Worm (Caenorhabditis elegans) whole organism, late embryonic: ENCODE data around the gene C04G2.5.

Experiments used
- C08G9.2 ChIP-seq: sonication (generic microtip); optimal IDR thresholded peaks from 2 replicates; lab custom pipeline; 2016; ENCODE audit warnings: mild to moderate bottlenecking, missing genetic modification characterization, moderate library complexity, missing compliant biosample characterization
- K02D7.2 ChIP-seq: sonication (generic microtip); optimal IDR thresholded peaks from 2 replicates; lab custom pipeline; 2017; ENCODE audit warnings: mild to moderate bottlenecking, missing genetic modification characterization, missing compliant biosample characterization
- K09A11.1 ChIP-seq: sonication (generic microtip); optimal IDR thresholded peaks from 2 replicates; lab custom pipeline; 2017; ENCODE audit warnings: antibody characterized with exemption, mild to moderate bottlenecking, missing genetic modification characterization, missing compliant biosample characterization; ENCODE audit not compliant: insufficient read depth
- ama-1 ChIP-seq: fragments of 150-350 bp; optimal IDR thresholded peaks from 2 replicates; lab custom pipeline; 2014
- ceh-14 ChIP-seq: sonication (generic microtip); optimal IDR thresholded peaks from 2 replicates; lab custom pipeline; 2016; ENCODE audit warnings: missing genotype, missing genetic modification characterization, missing compliant biosample characterization
- ceh-18 ChIP-seq: sonication (generic microtip); optimal IDR thresholded peaks from 2 replicates; lab custom pipeline; 2016; ENCODE audit warnings: missing genetic modification characterization, missing compliant biosample characterization
- ceh-19 ChIP-seq: fragments of 200-800 bp; sonication (Bioruptor generic); optimal IDR thresholded peaks from 2 replicates; lab custom pipeline; 2018; ENCODE audit warnings: mild to moderate bottlenecking, missing genetic modification characterization, missing compliant biosample characterization
- ceh-24 ChIP-seq: sonication (generic microtip); optimal IDR thresholded peaks from 2 replicates; lab custom pipeline; 2016; ENCODE audit warnings: mild to moderate bottlenecking, missing genetic modification characterization, missing compliant biosample characterization
- ceh-30 ChIP-seq: fragments of 150-350 bp; optimal IDR thresholded peaks from 2 replicates; lab custom pipeline; 2014; ENCODE audit warnings: missing biosample characterization, missing genetic modification characterization
- ceh-31 ChIP-seq: sonication (generic microtip); optimal IDR thresholded peaks from 2 replicates; lab custom pipeline; 2016; ENCODE audit warnings: missing genetic modification characterization, missing compliant biosample characterization
- ceh-34 ChIP-seq: sonication (generic microtip); optimal IDR thresholded peaks from 2 replicates; lab custom pipeline; 2016; ENCODE audit warnings: mild to moderate bottlenecking, missing genetic modification characterization, missing compliant biosample characterization
- ceh-48 ChIP-seq: sonication (generic microtip); optimal IDR thresholded peaks from 2 replicates; lab custom pipeline; 2016; ENCODE audit warnings: missing genetic modification characterization, inconsistent platforms, missing compliant biosample characterization
- elt-2 ChIP-seq: sonication (generic microtip); optimal IDR thresholded peaks from 2 replicates; lab custom pipeline; 2016; ENCODE audit warnings: missing genetic modification reagents, missing genetic modification characterization, missing compliant biosample characterization
- fkh-10 ChIP-seq: fragments of 150-350 bp; optimal IDR thresholded peaks from 2 replicates; lab custom pipeline; 2014; ENCODE audit warnings: missing biosample characterization, missing genetic modification reagents, missing genetic modification characterization
- fkh-6 ChIP-seq: sonication (generic microtip); optimal IDR thresholded peaks from 2 replicates; lab custom pipeline; 2016; ENCODE audit warnings: missing genetic modification characterization, missing compliant biosample characterization
- hlh-13 ChIP-seq: fragments of 200-800 bp; sonication (Bioruptor generic); optimal IDR thresholded peaks from 2 replicates; lab custom pipeline; 2018; ENCODE audit warnings: mild to moderate bottlenecking, missing genetic modification characterization, missing compliant biosample characterization
- hlh-15 ChIP-seq: sonication (generic microtip); optimal IDR thresholded peaks from 2 replicates; lab custom pipeline; 2016; ENCODE audit warnings: missing genetic modification characterization, missing compliant biosample characterization
- hlh-30 ChIP-seq: sonication (generic microtip); optimal IDR thresholded peaks from 2 replicates; lab custom pipeline; 2017; ENCODE audit warnings: antibody characterized with exemption, missing genetic modification characterization, missing compliant biosample characterization; ENCODE audit not compliant: insufficient read depth
- hlh-8 ChIP-seq: sonication (generic microtip); optimal IDR thresholded peaks from 2 replicates; lab custom pipeline; 2016; ENCODE audit warnings: missing genotype, missing genetic modification characterization, missing compliant biosample characterization
- lim-6 ChIP-seq: sonication (generic microtip); optimal IDR thresholded peaks from 2 replicates; lab custom pipeline; 2016; ENCODE audit warnings: missing genetic modification characterization, missing compliant biosample characterization
- madf-2 ChIP-seq: sonication (generic microtip); optimal IDR thresholded peaks from 2 replicates; lab custom pipeline; 2017; ENCODE audit warnings: missing genetic modification characterization, missing compliant biosample characterization
- mec-3 ChIP-seq: sonication (generic microtip); optimal IDR thresholded peaks from 2 replicates; lab custom pipeline; 2016; ENCODE audit warnings: borderline replicate concordance, missing genetic modification characterization, missing compliant biosample characterization
- npax-4 ChIP-seq: sonication (generic microtip); optimal IDR thresholded peaks from 2 replicates; lab custom pipeline; 2016; ENCODE audit warnings: missing genetic modification characterization, missing compliant biosample characterization
- odd-2 ChIP-seq: sonication (generic microtip); optimal IDR thresholded peaks from 2 replicates; lab custom pipeline; 2017; ENCODE audit warnings: antibody characterized with exemption, mild to moderate bottlenecking, missing genetic modification characterization, missing compliant biosample characterization
- pag-3 ChIP-seq: sonication (generic microtip); optimal IDR thresholded peaks from 2 replicates; lab custom pipeline; 2016; ENCODE audit warnings: missing compliant biosample characterization, missing genetic modification characterization, borderline replicate concordance
- pax-1 ChIP-seq: fragments of 150-350 bp; optimal IDR thresholded peaks from 2 replicates; lab custom pipeline; 2014; ENCODE audit warnings: missing biosample characterization, missing genetic modification characterization
- pha-2 ChIP-seq: sonication (generic microtip); optimal IDR thresholded peaks from 2 replicates; lab custom pipeline; 2017; ENCODE audit warnings: mild to moderate bottlenecking, missing genetic modification characterization, missing compliant biosample characterization
- ref-2 ChIP-seq: sonication (generic microtip); optimal IDR thresholded peaks from 2 replicates; lab custom pipeline; 2016; ENCODE audit warnings: missing genetic modification characterization, missing compliant biosample characterization
- sox-2 ChIP-seq: fragments of 200-800 bp; sonication (Bioruptor generic); IDR thresholded peaks from 2 replicates; pipeline ENCODE4 v1.3.6; 2022; ENCODE audit warnings: missing genetic modification reagents, missing genetic modification characterization, missing compliant biosample characterization
- sox-4 ChIP-seq: sonication (generic microtip); optimal IDR thresholded peaks from 2 replicates; lab custom pipeline; 2017; ENCODE audit warnings: mild to moderate bottlenecking, missing genetic modification characterization, inconsistent platforms, missing compliant biosample characterization
- syd-9 ChIP-seq: sonication (generic microtip); optimal IDR thresholded peaks from 2 replicates; lab custom pipeline; 2016; ENCODE audit warnings: mild to moderate bottlenecking, missing genetic modification characterization, moderate library complexity, missing compliant biosample characterization
- tbx-2 ChIP-seq: sonication (generic microtip); optimal IDR thresholded peaks from 2 replicates; lab custom pipeline; 2016; ENCODE audit warnings: missing genetic modification characterization, missing compliant biosample characterization
- ttx-3 ChIP-seq: sonication (generic microtip); optimal IDR thresholded peaks from 2 replicates; lab custom pipeline; 2016; ENCODE audit warnings: missing genetic modification reagents, missing genetic modification characterization, missing compliant biosample characterization
- unc-3 ChIP-seq, 2 experiments: fragments of 200-800 bp in 1 of 2; sonication (Bioruptor generic) in 1 of 2; sonication (generic microtip) in 1 of 2; conservative IDR thresholded peaks in 1 of 2; optimal IDR thresholded peaks in 1 of 2; 2 replicates each; pipeline versions ENCODE4 v1.3.6 to Lab custom; 2016 to 2022; ENCODE audit warnings: missing compliant biosample characterization in 2 of 2, missing genetic modification characterization in 2 of 2, missing genetic modification reagents in 1 of 2
- unc-42 ChIP-seq: sonication (generic microtip); optimal IDR thresholded peaks from 2 replicates; lab custom pipeline; 2016; ENCODE audit warnings: missing genotype, missing genetic modification characterization, missing compliant biosample characterization
- unc-55 ChIP-seq: sonication (generic microtip); optimal IDR thresholded peaks from 2 replicates; lab custom pipeline; 2017; ENCODE audit warnings: missing biosample characterization, missing genetic modification reagents, missing genetic modification characterization

C04G2.5 gene

ce11 chrIV:10126544-10126943 lies 31.5 kb upstream of the C04G2.5 start, which contains the start of gene ctf-18:
Gene ctf-18, minus strand, starts transcription at chrIV:10126644.
- TF ChIP-seq pha-2 (tag; lab: Kevin White, UChicago): no peak
- TF ChIP-seq npax-4: no peak
- TF ChIP-seq pag-3 (tag; lab: Kevin White, UChicago): no peak

ce11 chrIV:10122205-10122604 lies 27.1 kb upstream of the C04G2.5 start, which contains the start of gene irld-21:
Gene irld-21, minus strand, starts transcription at chrIV:10122305.
- TF ChIP-seq fkh-10 (GFP tag; lab: Kevin White, UChicago) (no peak), ceh-14 (no peak), K09A11.1 (no peak), pag-3 (tag; lab: Kevin White, UChicago) (no peak), pax-1 (no peak), ttx-3 (tag; lab: Kevin White, UChicago) (no peak), unc-3 (GFP tag; conservative IDR thresholded peaks at IDR 0.05; lab: Robert Waterston, UW) (no peak), unc-3 (tag; optimal IDR thresholded peaks at IDR 0.05; lab: Kevin White, UChicago) (no peak), C08G9.2 (tag; lab: Kevin White, UChicago) (no peak), npax-4 (no peak), ceh-19 (GFP tag; lab: Kevin White, UChicago) (no peak), K02D7.2 (no peak), syd-9 (tag; lab: Kevin White, UChicago) (no peak), madf-2 (no peak)

ce11 chrIV:10116765-10117164 lies 21.7 kb upstream of the C04G2.5 start:
- TF ChIP-seq ceh-24 (no peak), ceh-48 (no peak)

- no peak for TF ChIP-seq unc-55 (GFP tag; lab: Kevin White, UChicago)
- no peak for TF ChIP-seq madf-2
- TF ChIP-seq ceh-48: no peak
- TF ChIP-seq tbx-2 (tag; lab: Kevin White, UChicago): no peak
- TF ChIP-seq K09A11.1: no peak
- no peak for TF ChIP-seq mec-3 (tag; lab: Kevin White, UChicago)
- no peak for TF ChIP-seq fkh-6
- no peak for TF ChIP-seq sox-2 (GFP tag; lab: Robert Waterston, UW)
- no peak for TF ChIP-seq hlh-15 (tag; lab: Kevin White, UChicago)
- no peak for TF ChIP-seq odd-2
- TF ChIP-seq unc-42 (tag; lab: Kevin White, UChicago): no peak
- no peak for TF ChIP-seq ceh-18 (tag; lab: Kevin White, UChicago)
- no peak for TF ChIP-seq elt-2 (tag; lab: Kevin White, UChicago)
- no peak for TF ChIP-seq ref-2 (tag; lab: Kevin White, UChicago)
Observed at ce11 chrIV:10115142-10115541, 20.1 kb upstream of the C04G2.5 start, which contains the start of gene C04G2.10. Gene C04G2.10, plus strand, starts transcription at chrIV:10115442.

ce11 chrIV:10112570-10112969 lies 17.5 kb upstream of the C04G2.5 start, which contains the start of gene nsph-3.2:
Gene nsph-3.2, plus strand, starts transcription at chrIV:10112870.
- TF ChIP-seq ama-1 (lab: Kevin White, UChicago) (no peak), hlh-30 (tag; lab: Kevin White, UChicago) (no peak), unc-3 (GFP tag; conservative IDR thresholded peaks at IDR 0.05; lab: Robert Waterston, UW) (no peak), unc-3 (tag; optimal IDR thresholded peaks at IDR 0.05; lab: Kevin White, UChicago) (no peak), ceh-30 (tag; lab: Kevin White, UChicago) (no peak), hlh-8 (no peak), K02D7.2 (no peak), pag-3 (tag; lab: Kevin White, UChicago) (no peak), ceh-34 (tag; lab: Kevin White, UChicago) (no peak), pha-2 (tag; lab: Kevin White, UChicago) (no peak), sox-4 (tag; lab: Kevin White, UChicago) (no peak), lim-6 (no peak), ceh-31 (no peak), hlh-13 (no peak), hlh-15 (tag; lab: Kevin White, UChicago) (no peak)
